Fruit fly (Drosophila melanogaster) whole organism, embryonic: ENCODE measurements around the gene Pde11.

Experiments used
- Abd-B ChIP-seq: fragments of 200-800 bp; sonication (Bioruptor generic); optimal IDR thresholded peaks from 2 replicates; lab custom pipeline; 2018; ENCODE audit warnings: missing biosample characterization, mild to moderate bottlenecking, missing genetic modification characterization, moderate library complexity
- CG10565 ChIP-seq: fragments of 200-800 bp; sonication (Bioruptor generic); optimal IDR thresholded peaks from 3 replicates; lab custom pipeline; 2016; ENCODE audit warnings: missing biosample characterization, mild to moderate bottlenecking, missing genetic modification characterization
- CG11695 ChIP-seq: fragments of 200-800 bp; sonication (Bioruptor generic); IDR thresholded peaks from 3 replicates; pipeline ENCODE4 v1.3.6; 2022; ENCODE audit warnings: missing biosample characterization, missing genetic modification characterization
- CG13624 ChIP-seq: fragments of 200-800 bp; sonication (Bioruptor generic); optimal IDR thresholded peaks from 2 replicates; lab custom pipeline; 2016; ENCODE audit warnings: missing biosample characterization, missing genetic modification characterization
- CG14667 ChIP-seq: fragments of 200-800 bp; sonication (Bioruptor generic); IDR thresholded peaks from 2 replicates; pipeline ENCODE4 v1.3.6; 2022; ENCODE audit warnings: missing biosample characterization, missing genetic modification characterization
- CG15011 ChIP-seq: fragments of 200-800 bp; sonication (Bioruptor generic); optimal IDR thresholded peaks from 3 replicates; lab custom pipeline; 2018; ENCODE audit warnings: missing biosample characterization, mild to moderate bottlenecking, missing genetic modification characterization
- CG1603 ChIP-seq: fragments of 200-800 bp; sonication (Bioruptor generic); optimal IDR thresholded peaks from 2 replicates; lab custom pipeline; 2019; ENCODE audit warnings: missing biosample characterization, mild to moderate bottlenecking, missing genetic modification characterization, moderate library complexity
- CG16779 ChIP-seq: fragments of 200-800 bp; sonication (Bioruptor generic); IDR thresholded peaks from 2 replicates; pipeline ENCODE4 v1.3.6; 2022; ENCODE audit warnings: missing biosample characterization, missing genetic modification characterization
- CG17829 ChIP-seq: fragments of 200-800 bp; optimal IDR thresholded peaks from 2 replicates; lab custom pipeline; 2019; ENCODE audit warnings: missing biosample characterization, mild to moderate bottlenecking, missing genetic modification characterization, moderate library complexity
- CG18262 ChIP-seq: fragments of 200-800 bp; optimal IDR thresholded peaks from 3 replicates; lab custom pipeline; 2019; ENCODE audit warnings: missing biosample characterization, mild to moderate bottlenecking, missing genetic modification characterization, moderate library complexity
- CG3065 ChIP-seq: fragments of 200-800 bp; sonication (Bioruptor generic); optimal IDR thresholded peaks from 2 replicates; lab custom pipeline; 2016; ENCODE audit warnings: missing biosample characterization, missing genetic modification characterization
- CG31388 ChIP-seq: fragments of 200-800 bp; sonication (Bioruptor generic); optimal IDR thresholded peaks from 2 replicates; lab custom pipeline; 2016; ENCODE audit warnings: missing biosample characterization, missing genetic modification characterization
- CG3838 ChIP-seq: fragments of 200-800 bp; sonication (Bioruptor generic); optimal IDR thresholded peaks from 3 replicates; lab custom pipeline; 2016; ENCODE audit warnings: missing biosample characterization, missing genetic modification characterization
- CG7786 ChIP-seq: fragments of 200-800 bp; sonication (Bioruptor generic); optimal IDR thresholded peaks from 2 replicates; lab custom pipeline; 2016; ENCODE audit warnings: missing biosample characterization, missing genetic modification characterization
- CG8281 ChIP-seq: fragments of 200-800 bp; sonication (Bioruptor generic); optimal IDR thresholded peaks from 2 replicates; lab custom pipeline; 2018; ENCODE audit warnings: missing biosample characterization, mild to moderate bottlenecking, missing genetic modification characterization, moderate library complexity
- CG9876 ChIP-seq: fragments of 200-800 bp; sonication (Bioruptor generic); optimal IDR thresholded peaks from 2 replicates; lab custom pipeline; 2016; ENCODE audit warnings: missing biosample characterization, missing genetic modification characterization
- Camta ChIP-seq: fragments of 200-800 bp; sonication (Bioruptor generic); optimal IDR thresholded peaks from 2 replicates; lab custom pipeline; 2016; ENCODE audit warnings: missing biosample characterization, missing genetic modification characterization
- Dad ChIP-seq: fragments of 200-800 bp; sonication (Bioruptor generic); optimal IDR thresholded peaks from 3 replicates; lab custom pipeline; 2016; ENCODE audit warnings: missing biosample characterization, missing genetic modification characterization
- Dbx ChIP-seq: fragments of 200-800 bp; sonication (Bioruptor generic); IDR thresholded peaks from 3 replicates; pipeline ENCODE4 v1.3.6; 2022; ENCODE audit warnings: missing biosample characterization, missing genetic modification characterization
- Dip3 ChIP-seq: fragments of 200-800 bp; sonication (Bioruptor generic); optimal IDR thresholded peaks from 3 replicates; lab custom pipeline; 2016; ENCODE audit warnings: missing biosample characterization, missing genetic modification characterization
- Dref ChIP-seq: fragments of 200-800 bp; sonication (Bioruptor generic); IDR thresholded peaks from 2 replicates; pipeline ENCODE4 v1.3.6; 2022; ENCODE audit warnings: missing biosample characterization, missing genetic modification characterization
- E2f1 ChIP-seq: fragments of 200-800 bp; sonication (Bioruptor generic); IDR thresholded peaks from 2 replicates; pipeline ENCODE4 v1.3.6; 2022; ENCODE audit warnings: missing biosample characterization, missing genetic modification characterization
- HHEX ChIP-seq: fragments of 200-800 bp; sonication (Bioruptor generic); optimal IDR thresholded peaks from 3 replicates; lab custom pipeline; 2017; ENCODE audit warnings: missing biosample characterization, mild to moderate bottlenecking, missing genetic modification characterization, missing genetic modification reagents
- Med ChIP-seq: fragments of 200-800 bp; sonication (Bioruptor generic); peaks from one replicate; lab custom pipeline; 2016; ENCODE audit warnings: missing biosample characterization, missing genetic modification characterization, mild to moderate bottlenecking, inconsistent platforms, moderate library complexity
- Vsx1 ChIP-seq: fragments of 200-800 bp; sonication (Bioruptor generic); optimal IDR thresholded peaks from 2 replicates; lab custom pipeline; 2017; ENCODE audit warnings: missing biosample characterization, mild to moderate bottlenecking, missing genetic modification characterization, missing genetic modification reagents
- bbx ChIP-seq: fragments of 200-800 bp; sonication (Bioruptor generic); IDR thresholded peaks from 2 replicates; pipeline ENCODE4 v1.3.6; 2022; ENCODE audit warnings: missing biosample characterization, missing genetic modification characterization; ENCODE audit not compliant: partially characterized antibody
- bcd ChIP-seq: fragments of 200-800 bp; sonication (Bioruptor generic); optimal IDR thresholded peaks from 2 replicates; lab custom pipeline; 2017; ENCODE audit warnings: missing biosample characterization, mild to moderate bottlenecking, missing genetic modification characterization
- dan ChIP-seq: fragments of 200-800 bp; sonication (Bioruptor generic); IDR thresholded peaks from 2 replicates; pipeline ENCODE4 v1.3.6; 2022; ENCODE audit warnings: missing biosample characterization, missing genetic modification characterization
- dimm ChIP-seq: fragments of 200-800 bp; sonication (Bioruptor generic); IDR thresholded peaks from 2 replicates; pipeline ENCODE4 v1.3.6; 2022; ENCODE audit warnings: missing biosample characterization, missing genetic modification characterization
- dmrt11E ChIP-seq: fragments of 200-800 bp; sonication (Bioruptor generic); optimal IDR thresholded peaks from 3 replicates; lab custom pipeline; 2018; ENCODE audit warnings: missing biosample characterization, mild to moderate bottlenecking, missing genetic modification characterization, moderate library complexity
- dpn ChIP-seq, 2 experiments: fragments of 200-800 bp; sonication (Bioruptor generic); optimal IDR thresholded peaks; 3 replicates each; lab custom pipeline; 2016; ENCODE audit warnings: missing biosample characterization in 2 of 2, missing genetic modification characterization in 2 of 2
- ems ChIP-seq: fragments of 200-800 bp; sonication (Bioruptor generic); optimal IDR thresholded peaks from 3 replicates; lab custom pipeline; 2016; ENCODE audit warnings: missing biosample characterization, missing genetic modification characterization
- en ChIP-seq: fragments of 200-800 bp; sonication (Bioruptor generic); optimal IDR thresholded peaks from 2 replicates; lab custom pipeline; 2016; ENCODE audit warnings: missing biosample characterization, missing genetic modification characterization
- fu2 ChIP-seq: fragments of 200-800 bp; sonication (Bioruptor generic); optimal IDR thresholded peaks from 2 replicates; lab custom pipeline; 2016; ENCODE audit warnings: missing biosample characterization, missing genetic modification characterization
- ind ChIP-seq: fragments of 200-800 bp; sonication (Bioruptor generic); optimal IDR thresholded peaks from 3 replicates; lab custom pipeline; 2016; ENCODE audit warnings: missing biosample characterization, missing genetic modification characterization
- jigr1 ChIP-seq: fragments of 200-800 bp; sonication (Bioruptor generic); IDR thresholded peaks from 3 replicates; pipeline ENCODE4 v1.3.6; 2022; ENCODE audit warnings: missing biosample characterization, missing genetic modification characterization
- nmo ChIP-seq: fragments of 200-800 bp; sonication (Bioruptor generic); optimal IDR thresholded peaks from 2 replicates; lab custom pipeline; 2018; ENCODE audit warnings: missing biosample characterization, mild to moderate bottlenecking, missing genetic modification characterization, moderate library complexity
- nom ChIP-seq: fragments of 200-800 bp; sonication (Bioruptor generic); optimal IDR thresholded peaks from 2 replicates; lab custom pipeline; 2017; ENCODE audit warnings: missing biosample characterization, missing genetic modification characterization, mild to moderate bottlenecking, moderate library complexity, missing genetic modification reagents
- org-1 ChIP-seq: fragments of 200-800 bp; sonication (Bioruptor generic); optimal IDR thresholded peaks from 2 replicates; lab custom pipeline; 2017; ENCODE audit warnings: missing biosample characterization, missing genetic modification characterization
- p53 ChIP-seq: fragments of 200-800 bp; sonication (Bioruptor generic); optimal IDR thresholded peaks from 2 replicates; lab custom pipeline; 2016; ENCODE audit warnings: missing biosample characterization, missing genetic modification characterization
- prd ChIP-seq, 3 experiments: fragments of >200 bp in 2 of 3; fragments of 200-800 bp in 1 of 3; sonication (Bioruptor generic) in 1 of 3; optimal IDR thresholded peaks in 2 of 3; IDR thresholded peaks in 1 of 3; 2 replicates in 2 of 3; 3 replicates in 1 of 3; pipeline versions ENCODE4 v1.3.6 to Lab custom; 2017 to 2022; ENCODE audit warnings: missing biosample characterization in 1 of 3, missing genetic modification characterization in 1 of 3
- psq ChIP-seq: fragments of 200-800 bp; sonication (Bioruptor generic); optimal IDR thresholded peaks from 2 replicates; lab custom pipeline; 2017; ENCODE audit warnings: missing biosample characterization, missing genetic modification characterization
- schlank ChIP-seq: fragments of 200-800 bp; sonication (Bioruptor generic); optimal IDR thresholded peaks from 2 replicates; lab custom pipeline; 2018; ENCODE audit warnings: missing biosample characterization, mild to moderate bottlenecking, missing genetic modification characterization
- stwl ChIP-seq: fragments of 200-800 bp; sonication (Bioruptor generic); optimal IDR thresholded peaks from 3 replicates; lab custom pipeline; 2018; ENCODE audit warnings: missing biosample characterization, mild to moderate bottlenecking, missing genetic modification characterization, moderate library complexity
- tap ChIP-seq: fragments of 200-800 bp; optimal IDR thresholded peaks from 3 replicates; lab custom pipeline; 2019; ENCODE audit warnings: missing biosample characterization, mild to moderate bottlenecking, missing genetic modification characterization, moderate library complexity
- trem ChIP-seq: fragments of 200-800 bp; optimal IDR thresholded peaks from 3 replicates; lab custom pipeline; 2019; ENCODE audit warnings: missing biosample characterization, mild to moderate bottlenecking, missing genetic modification characterization, moderate library complexity
- unc-4 ChIP-seq: fragments of 200-800 bp; sonication (Bioruptor generic); IDR thresholded peaks from 2 replicates; pipeline ENCODE4 v1.3.6; 2022; ENCODE audit warnings: missing biosample characterization, missing genetic modification characterization; ENCODE audit not compliant: partially characterized antibody
- usp ChIP-seq: fragments of >200 bp; optimal IDR thresholded peaks from 2 replicates; lab custom pipeline; 2017; ENCODE audit warnings: missing biosample characterization, missing genetic modification characterization
- wor ChIP-seq: fragments of 200-800 bp; sonication (Bioruptor generic); IDR thresholded peaks from 2 replicates; pipeline ENCODE4 v1.3.6; 2022; ENCODE audit warnings: missing biosample characterization, missing genetic modification characterization
- z ChIP-seq: fragments of 200-800 bp; sonication (Bioruptor generic); IDR thresholded peaks from 3 replicates; pipeline ENCODE4 v1.3.6; 2022; ENCODE audit warnings: missing biosample characterization, missing genetic modification characterization
- zfh2 ChIP-seq: fragments of 200-800 bp; sonication (Bioruptor generic); optimal IDR thresholded peaks from 2 replicates; lab custom pipeline; 2016; ENCODE audit warnings: missing biosample characterization, missing genetic modification characterization

Pde11 gene

DNA sequence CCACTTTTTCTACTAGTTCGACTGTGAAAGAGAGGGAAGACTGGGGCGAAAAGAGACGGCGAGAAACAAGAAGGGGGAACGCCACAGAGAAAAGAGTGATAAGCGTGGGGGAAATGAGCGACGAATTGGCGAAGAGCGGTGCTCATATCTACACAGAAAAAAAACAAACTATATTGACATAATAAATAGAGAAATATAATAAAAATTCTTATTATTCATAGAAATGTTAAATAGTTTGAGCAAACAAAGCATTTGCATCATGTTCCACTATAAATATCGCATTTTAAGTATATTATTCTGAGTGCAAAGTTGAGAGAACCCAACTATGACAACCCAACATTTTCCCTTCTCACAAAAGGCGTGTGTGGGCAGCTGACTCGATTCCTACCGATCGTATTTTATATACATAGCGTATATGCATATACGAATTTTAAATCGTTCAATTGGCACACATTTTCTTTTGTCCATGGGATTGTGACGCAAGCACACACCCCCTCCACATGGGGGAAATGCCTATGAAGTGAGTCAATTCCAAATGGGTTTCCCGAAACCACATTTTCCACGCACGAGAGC lies 32.1 kb downstream of the Pde11 start (continued):
- TF ChIP-seq p53 (no peak), ems (GFP tag; lab: Kevin White, UChicago) (no peak), CG13624 (no peak), Vsx1 (GFP tag; lab: Kevin White, UChicago) (peak; percentile 41), CG9876 (GFP tag; lab: Kevin White, UChicago) (no peak), schlank (tag; lab: Kevin White, UChicago) (peak; percentile 38), Camta (GFP tag; lab: Kevin White, UChicago) (peak; percentile 18), HHEX (GFP tag; lab: Kevin White, UChicago) (peak; percentile 81), dpn (GFP tag; optimal IDR thresholded peaks at IDR 0.05; lab: Kevin White, UChicago) (peak; percentile 2 to 70), dmrt11E (peak; percentile 21), CG31388 (peak; percentile 43), nmo (GFP tag; lab: Kevin White, UChicago) (peak; percentile 70), nom (peak; percentile 6), en (no peak), prd (optimal IDR thresholded peaks at IDR 0.05; lab: Kevin White, UChicago) (no peak), prd (GFP tag; IDR thresholded peaks at IDR 0.05; lab: Robert Waterston, UW) (peak; percentile 75), dan (GFP tag; lab: Robert Waterston, UW) (no peak), CG17829 (tag; lab: Kevin White, UChicago) (peak; percentile 68), CG14667 (GFP tag; lab: Robert Waterston, UW) (no peak), E2f1 (GFP tag; lab: Robert Waterston, UW) (peak; percentile 77), fu2 (GFP tag; lab: Kevin White, UChicago) (no peak)

DNA sequence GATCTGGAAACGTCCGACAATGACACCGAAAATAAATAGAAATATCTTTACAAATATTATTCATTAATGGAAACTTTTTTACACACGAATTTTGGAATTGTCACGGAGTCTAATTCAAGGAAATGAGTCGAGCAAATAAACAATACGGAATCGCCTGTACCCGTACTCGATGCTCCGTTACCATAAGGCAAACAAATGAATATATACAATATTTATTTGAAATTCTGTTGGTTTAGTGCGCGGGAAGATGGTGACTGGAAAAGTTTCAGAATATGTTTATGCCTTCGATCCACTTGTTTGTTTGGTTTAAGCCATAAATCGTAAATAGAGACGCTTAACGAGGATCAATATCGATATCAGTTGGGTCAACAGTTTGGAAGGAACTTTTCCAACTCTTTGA lies 33.8 kb downstream of the Pde11 start:
- TF ChIP-seq Abd-B (GFP tag; lab: Kevin White, UChicago) = no peak
- no peak for TF ChIP-seq CG16779 (GFP tag; lab: Robert Waterston, UW)
- no peak for TF ChIP-seq jigr1 (GFP tag; lab: Robert Waterston, UW)
- TF ChIP-seq unc-4 = no peak
- no peak for TF ChIP-seq CG8281 (tag; lab: Kevin White, UChicago)
- no peak for TF ChIP-seq CG3838 (GFP tag; lab: Kevin White, UChicago)
- no peak for TF ChIP-seq org-1 (GFP tag; lab: Kevin White, UChicago)
- TF ChIP-seq z (GFP tag; lab: Robert Waterston, UW) = 0 out of 3 replicates have a peak, but pooled peaks have one; percentile 24
- no peak for TF ChIP-seq bbx (GFP tag; lab: Robert Waterston, UW)
- TF ChIP-seq stwl = no peak
- TF ChIP-seq Dref (GFP tag; lab: Robert Waterston, UW) = no peak
- TF ChIP-seq schlank (tag; lab: Kevin White, UChicago) = no peak
- no peak for TF ChIP-seq psq (GFP tag; lab: Kevin White, UChicago)
- TF ChIP-seq CG10565 (GFP tag; lab: Kevin White, UChicago) = no peak
- TF ChIP-seq Dad (GFP tag; lab: Kevin White, UChicago) = no peak
- no peak for TF ChIP-seq CG3065 (GFP tag; lab: Kevin White, UChicago)
- TF ChIP-seq usp (GFP tag; lab: Kevin White, UChicago) = no peak
- TF ChIP-seq wor (GFP tag; lab: Robert Waterston, UW) = no peak
- peak; percentile 82 for TF ChIP-seq Med (GFP tag; lab: Kevin White, UChicago)
- TF ChIP-seq trem (tag; lab: Kevin White, UChicago) = no peak
- no peak for TF ChIP-seq dimm (GFP tag; lab: Robert Waterston, UW)
- no peak for TF ChIP-seq ind (GFP tag; lab: Kevin White, UChicago)
- TF ChIP-seq Dbx (GFP tag; lab: Robert Waterston, UW) = no peak
- no peak for TF ChIP-seq zfh2 (GFP tag; lab: Kevin White, UChicago)
- no peak for TF ChIP-seq CG11695 (GFP tag; lab: Robert Waterston, UW)
- no peak for TF ChIP-seq CG7786 (GFP tag; lab: Kevin White, UChicago)
- TF ChIP-seq bcd (GFP tag; lab: Kevin White, UChicago) = no peak
- TF ChIP-seq tap = no peak
- TF ChIP-seq CG15011 (GFP tag; lab: Kevin White, UChicago) = peak; percentile 11
- peak; percentile 13 for TF ChIP-seq CG18262 (tag; lab: Kevin White, UChicago)
- no peak for TF ChIP-seq Dip3 (GFP tag; lab: Kevin White, UChicago)
- peak; percentile 1 for TF ChIP-seq CG1603 (tag; lab: Kevin White, UChicago)
